Fruit fly (Drosophila melanogaster) whole organism, prepupa: ENCODE results near the gene Ctps.

Experiments
- CG10631 ChIP-seq: fragments of 200-800 bp; sonication (Bioruptor generic); optimal IDR thresholded peaks from 2 replicates; lab custom pipeline; 2016; ENCODE audit warnings: missing biosample characterization, missing genetic modification characterization
- CG11294 ChIP-seq: fragments of 200-800 bp; sonication (Bioruptor generic); IDR thresholded peaks from 2 replicates; pipeline ENCODE4 v1.3.6; 2022; ENCODE audit warnings: missing biosample characterization, missing genetic modification characterization
- CG11762 ChIP-seq: fragments of 200-800 bp; sonication (Bioruptor generic); optimal IDR thresholded peaks from 3 replicates; lab custom pipeline; 2016; ENCODE audit warnings: missing biosample characterization, missing genetic modification characterization; ENCODE audit not compliant: insufficient read depth
- CG1621 ChIP-seq: fragments of 200-800 bp; sonication (Bioruptor generic); optimal IDR thresholded peaks from 3 replicates; lab custom pipeline; 2018; ENCODE audit warnings: missing biosample characterization, mild to moderate bottlenecking, missing genetic modification characterization
- CG3032 ChIP-seq: fragments of 200-800 bp; optimal IDR thresholded peaks from 2 replicates; lab custom pipeline; 2019; ENCODE audit warnings: missing biosample characterization, mild to moderate bottlenecking, missing genetic modification characterization, moderate library complexity
- CG31627 ChIP-seq: fragments of 200-800 bp; sonication (Bioruptor generic); optimal IDR thresholded peaks from 3 replicates; lab custom pipeline; 2016; ENCODE audit warnings: missing biosample characterization, missing genetic modification characterization
- CG34406 ChIP-seq: fragments of 200-800 bp; sonication (Bioruptor generic); optimal IDR thresholded peaks from 3 replicates; lab custom pipeline; 2016; ENCODE audit warnings: missing biosample characterization, missing genetic modification characterization
- CG3919 ChIP-seq: fragments of 200-800 bp; sonication (Bioruptor generic); optimal IDR thresholded peaks from 3 replicates; lab custom pipeline; 2016; ENCODE audit warnings: missing biosample characterization, missing genetic modification characterization
- CG4318 ChIP-seq: fragments of 200-800 bp; sonication (Bioruptor generic); optimal IDR thresholded peaks from 3 replicates; lab custom pipeline; 2017; ENCODE audit warnings: missing biosample characterization, mild to moderate bottlenecking, missing genetic modification characterization
- CG6163 ChIP-seq: fragments of 200-800 bp; sonication (Bioruptor generic); IDR thresholded peaks from 3 replicates; pipeline ENCODE4 v1.3.6; 2022; ENCODE audit warnings: missing biosample characterization, missing genetic modification characterization
- CG6276 ChIP-seq: fragments of 200-800 bp; sonication (Bioruptor generic); optimal IDR thresholded peaks from 2 replicates; lab custom pipeline; 2017; ENCODE audit warnings: missing biosample characterization, mild to moderate bottlenecking, missing genetic modification characterization
- CG6792 ChIP-seq: fragments of 200-800 bp; sonication (Bioruptor generic); optimal IDR thresholded peaks from 3 replicates; lab custom pipeline; 2016; ENCODE audit warnings: missing biosample characterization, missing genetic modification characterization
- CG6808 ChIP-seq: fragments of 200-800 bp; sonication (Bioruptor generic); optimal IDR thresholded peaks from 3 replicates; lab custom pipeline; 2017; ENCODE audit warnings: missing biosample characterization, missing genetic modification characterization, mild to moderate bottlenecking, moderate library complexity, missing genetic modification reagents
- CG6854 ChIP-seq: fragments of 200-800 bp; sonication (Bioruptor generic); optimal IDR thresholded peaks from 2 replicates; lab custom pipeline; 2017; ENCODE audit warnings: missing biosample characterization, mild to moderate bottlenecking, missing genetic modification characterization
- CG8119 ChIP-seq: fragments of 200-800 bp; sonication (Bioruptor generic); IDR thresholded peaks from 3 replicates; pipeline ENCODE4 v1.3.6; 2022; ENCODE audit warnings: missing biosample characterization, missing genetic modification characterization
- CG8632 ChIP-seq: fragments of 200-800 bp; sonication (Bioruptor generic); optimal IDR thresholded peaks from 3 replicates; lab custom pipeline; 2016; ENCODE audit warnings: missing biosample characterization, missing genetic modification characterization
- Eip75B ChIP-seq: fragments of 200-800 bp; sonication (Bioruptor generic); optimal IDR thresholded peaks from 3 replicates; lab custom pipeline; 2016; ENCODE audit warnings: missing biosample characterization, missing genetic modification characterization
- Eip93F ChIP-seq: fragments of 200-800 bp; sonication (Bioruptor generic); optimal IDR thresholded peaks from 2 replicates; lab custom pipeline; 2016; ENCODE audit warnings: missing biosample characterization, mild to moderate bottlenecking, missing genetic modification characterization
- Ets21C ChIP-seq: fragments of 200-800 bp; sonication (Bioruptor generic); optimal IDR thresholded peaks from 3 replicates; lab custom pipeline; 2016; ENCODE audit warnings: missing biosample characterization, missing genetic modification characterization
- Ets96B ChIP-seq: fragments of 200-800 bp; optimal IDR thresholded peaks from 2 replicates; lab custom pipeline; 2019; ENCODE audit warnings: missing biosample characterization, mild to moderate bottlenecking, missing genetic modification characterization, moderate library complexity
- Gug ChIP-seq: fragments of 200-800 bp; sonication (Bioruptor generic); IDR thresholded peaks from 2 replicates; pipeline ENCODE4 v1.3.6; 2022; ENCODE audit warnings: missing biosample characterization, missing genetic modification characterization
- Hr4 ChIP-seq: fragments of 200-800 bp; sonication (Bioruptor generic); optimal IDR thresholded peaks from 3 replicates; lab custom pipeline; 2016; ENCODE audit warnings: missing biosample characterization, missing genetic modification characterization
- Lpt ChIP-seq: fragments of 200-800 bp; sonication (Bioruptor generic); optimal IDR thresholded peaks from 3 replicates; lab custom pipeline; 2016; ENCODE audit warnings: missing biosample characterization, missing genetic modification characterization
- Met ChIP-seq: fragments of 200-800 bp; sonication (Bioruptor generic); optimal IDR thresholded peaks from 3 replicates; lab custom pipeline; 2016; ENCODE audit warnings: missing biosample characterization, missing genetic modification characterization
- OdsH ChIP-seq: fragments of 200-800 bp; sonication (Bioruptor generic); optimal IDR thresholded peaks from 3 replicates; lab custom pipeline; 2016; ENCODE audit warnings: missing biosample characterization, missing genetic modification characterization
- Smox ChIP-seq: fragments of 200-800 bp; sonication (Bioruptor generic); optimal IDR thresholded peaks from 3 replicates; lab custom pipeline; 2016; ENCODE audit warnings: missing biosample characterization, missing genetic modification characterization
- Sox102F ChIP-seq: fragments of 200-800 bp; sonication (Bioruptor generic); optimal IDR thresholded peaks from 2 replicates; lab custom pipeline; 2016; ENCODE audit warnings: missing biosample characterization, mild to moderate bottlenecking, missing genetic modification characterization
- Sox14 ChIP-seq: fragments of 200-800 bp; sonication (Bioruptor generic); optimal IDR thresholded peaks from 3 replicates; lab custom pipeline; 2016; ENCODE audit warnings: missing biosample characterization, missing genetic modification characterization
- achi ChIP-seq: fragments of 200-800 bp; sonication (Bioruptor generic); optimal IDR thresholded peaks from 3 replicates; lab custom pipeline; 2016; ENCODE audit warnings: missing biosample characterization, missing genetic modification characterization
- dsx ChIP-seq: fragments of 200-800 bp; optimal IDR thresholded peaks from 3 replicates; lab custom pipeline; 2019; ENCODE audit warnings: missing biosample characterization, mild to moderate bottlenecking, missing genetic modification characterization, moderate library complexity; ENCODE audit not compliant: poor library complexity, severe bottlenecking
- eg ChIP-seq: fragments of 200-800 bp; sonication (Bioruptor generic); IDR thresholded peaks from 3 replicates; pipeline ENCODE4 v1.3.6; 2022; ENCODE audit warnings: missing biosample characterization, missing genetic modification characterization
- esn ChIP-seq: fragments of 200-800 bp; sonication (Bioruptor generic); optimal IDR thresholded peaks from 2 replicates; lab custom pipeline; 2016; ENCODE audit warnings: missing biosample characterization, mild to moderate bottlenecking, missing genetic modification characterization, moderate library complexity
- fd59A ChIP-seq: fragments of 200-800 bp; sonication (Bioruptor generic); optimal IDR thresholded peaks from 2 replicates; lab custom pipeline; 2017; ENCODE audit warnings: missing biosample characterization, mild to moderate bottlenecking, missing genetic modification characterization, missing genetic modification reagents
- fd85E ChIP-seq: fragments of 200-800 bp; sonication (Bioruptor generic); optimal IDR thresholded peaks from 3 replicates; lab custom pipeline; 2016; ENCODE audit warnings: missing biosample characterization, missing genetic modification characterization
- fkh ChIP-seq: fragments of 200-800 bp; sonication (Bioruptor generic); optimal IDR thresholded peaks from 3 replicates; lab custom pipeline; 2017; ENCODE audit warnings: missing biosample characterization, mild to moderate bottlenecking, missing genetic modification characterization, moderate library complexity
- salr ChIP-seq, 2 experiments: fragments of 200-800 bp; sonication (Bioruptor generic); optimal IDR thresholded peaks; 3 replicates each; lab custom pipeline; 2016 to 2018; ENCODE audit warnings: missing biosample characterization in 2 of 2, missing genetic modification characterization in 2 of 2, mild to moderate bottlenecking in 1 of 2
- spab ChIP-seq: fragments of 200-800 bp; sonication (Bioruptor generic); optimal IDR thresholded peaks from 2 replicates; lab custom pipeline; 2017; ENCODE audit warnings: missing biosample characterization, mild to moderate bottlenecking, missing genetic modification characterization, missing genetic modification reagents
- ss ChIP-seq, 2 experiments: fragments of 200-800 bp; sonication (Bioruptor generic); optimal IDR thresholded peaks; 2 replicates in 1 of 2; 3 replicates in 1 of 2; lab custom pipeline; 2017 to 2018; ENCODE audit warnings: mild to moderate bottlenecking in 2 of 2, missing biosample characterization in 2 of 2, missing genetic modification characterization in 2 of 2, moderate library complexity in 1 of 2
- svp ChIP-seq: fragments of 200-800 bp; sonication (Bioruptor generic); peaks from one replicate; lab custom pipeline; 2016; ENCODE audit warnings: missing biosample characterization, missing genetic modification characterization
- vri ChIP-seq: fragments of 200-800 bp; sonication (Bioruptor generic); optimal IDR thresholded peaks from 3 replicates; lab custom pipeline; 2016; ENCODE audit warnings: missing biosample characterization, mild to moderate bottlenecking, missing genetic modification characterization

Ctps gene

dm6 chr3L:15101639-15102413, 4.1 kb downstream of the Ctps start (continued):
- TF ChIP-seq fd59A (GFP tag; lab: Kevin White, UChicago) = no peak
- TF ChIP-seq Met (GFP tag; lab: Kevin White, UChicago) = peak; percentile 42
- no peak for TF ChIP-seq CG6792 (GFP tag; lab: Kevin White, UChicago)
- TF ChIP-seq Hr4 (GFP tag; lab: Kevin White, UChicago) = peak; percentile 34
- TF ChIP-seq spab (GFP tag; lab: Kevin White, UChicago) = peak; percentile 43
- TF ChIP-seq Sox102F = peak; percentile 56
- peak; percentile 2 for TF ChIP-seq CG34406 (GFP tag; lab: Kevin White, UChicago)
- TF ChIP-seq fkh (GFP tag; lab: Kevin White, UChicago) = no peak
- TF ChIP-seq CG11294 = no peak
- peak; percentile 35 for TF ChIP-seq achi (GFP tag; lab: Kevin White, UChicago)
- TF ChIP-seq svp (GFP tag; lab: Kevin White, UChicago) = peak; percentile 84
- peak; percentile 63 for TF ChIP-seq dsx
- peak in 1 of 2 experiments; percentile 85 for TF ChIP-seq ss (GFP tag; optimal IDR thresholded peaks at IDR 0.05; lab: Kevin White, UChicago)
- no peak for TF ChIP-seq Gug
- TF ChIP-seq CG3032 = no peak
- TF ChIP-seq Eip93F = no peak
- no peak for TF ChIP-seq salr (GFP tag; optimal IDR thresholded peaks at IDR 0.05; lab: Kevin White, UChicago)
- peak; percentile 2 for TF ChIP-seq CG11762 (GFP tag; lab: Kevin White, UChicago)
- TF ChIP-seq CG3919 (GFP tag; lab: Kevin White, UChicago) = peak; percentile 12
- peak; percentile 54 for TF ChIP-seq CG31627 (GFP tag; lab: Kevin White, UChicago)
- no peak for TF ChIP-seq CG4318 (GFP tag; lab: Kevin White, UChicago)
- no peak for TF ChIP-seq CG8119 (GFP tag; lab: Robert Waterston, UW)
- TF ChIP-seq Eip75B (GFP tag; lab: Kevin White, UChicago) = peak; percentile 21
- TF ChIP-seq eg (GFP tag; lab: Robert Waterston, UW) = peak; percentile 51; the same call in 2 of the 3 replicates
- TF ChIP-seq CG1621 = no peak
- TF ChIP-seq CG6163 = peak; percentile 53; the same call in 2 of the 3 replicates
- no peak for TF ChIP-seq CG8632
- TF ChIP-seq esn = peak; percentile 51
- peak; percentile 33 for TF ChIP-seq Smox (GFP tag; lab: Kevin White, UChicago)
- TF ChIP-seq OdsH (GFP tag; lab: Kevin White, UChicago) = no peak
- TF ChIP-seq Sox14 (GFP tag; lab: Kevin White, UChicago) = peak; percentile 68
- peak; percentile 41 for TF ChIP-seq Lpt (GFP tag; lab: Kevin White, UChicago)
- TF ChIP-seq CG6276 (GFP tag; lab: Kevin White, UChicago) = no peak
- peak; percentile 10 for TF ChIP-seq Ets96B (tag; lab: Kevin White, UChicago)
- TF ChIP-seq fd85E = no peak
- peak; percentile 13 for TF ChIP-seq CG10631 (GFP tag; lab: Kevin White, UChicago)
- TF ChIP-seq CG6854 (GFP tag; lab: Kevin White, UChicago) = peak; percentile 100
- TF ChIP-seq CG6808 = peak; percentile 6
- TF ChIP-seq Ets21C (GFP tag; lab: Kevin White, UChicago) = peak; percentile 2
- peak; percentile 69 for TF ChIP-seq vri (GFP tag; lab: Kevin White, UChicago)
